Worm (Caenorhabditis elegans): ENCODE data around the gene hsp-12.3.

- TF ChIP-seq F13H6.1 (tag; optimal IDR thresholded peaks at IDR 0.05), result no peak
- no peak for TF ChIP-seq ceh-6 (GFP tag; optimal IDR thresholded peaks at IDR 0.05)
- TF ChIP-seq hlh-15 (tag; optimal IDR thresholded peaks at IDR 0.05), result no peak
- no peak for TF ChIP-seq ceh-48 (tag; optimal IDR thresholded peaks at IDR 0.05)
- no peak for TF ChIP-seq pat-9 (tag; optimal IDR thresholded peaks at IDR 0.05)
- no peak for TF ChIP-seq fkh-6 (tag; optimal IDR thresholded peaks at IDR 0.05)
- TF ChIP-seq unc-86 (tag; optimal IDR thresholded peaks at IDR 0.05), result no peak
- TF ChIP-seq pqm-1 (tag; optimal IDR thresholded peaks at IDR 0.05), result no peak
- no peak for TF ChIP-seq odd-2 (tag; optimal IDR thresholded peaks at IDR 0.05)
Measured at ce11 chrIV:9488315-9488714, 43.0 kb upstream of the hsp-12.3 start, which contains the start of gene sru-1.
